Worm (Caenorhabditis elegans) whole organism, young adult: Measurements from ENCODE around the gene pid-5.
A peak's percentile ranks its signal among the peaks of the same experiment; 100 is the strongest.

Experiments
- Y67H2A.10 ChIP-seq: fragments of 200-800 bp; sonication (Bioruptor generic); conservative IDR thresholded peaks from 2 replicates; pipeline ENCODE4 v1.3.6; 2022; ENCODE audit warnings: missing genetic modification reagents, missing genetic modification characterization, missing compliant biosample characterization
- ama-1 ChIP-seq, 3 experiments: fragments of 150-350 bp in 1 of 3; sonication (generic microtip) in 2 of 3; optimal IDR thresholded peaks; 2 replicates each; lab custom pipeline; 2014 to 2018; ENCODE audit warnings: missing biosample characterization in 2 of 3, missing genetic modification characterization in 2 of 3, missing genetic modification reagents in 2 of 3
- ceh-79 ChIP-seq: sonication (generic microtip); optimal IDR thresholded peaks from 2 replicates; lab custom pipeline; 2017; ENCODE audit warnings: mild to moderate bottlenecking, missing genetic modification characterization, missing compliant biosample characterization
- dpl-1 ChIP-seq: fragments of 150-350 bp; optimal IDR thresholded peaks from 2 replicates; lab custom pipeline; 2014; ENCODE audit warnings: missing biosample characterization, missing genetic modification reagents, missing genetic modification characterization
- gei-17 ChIP-seq: fragments of 200-800 bp; sonication (Bioruptor generic); optimal IDR thresholded peaks from 2 replicates; lab custom pipeline; 2018; ENCODE audit warnings: mild to moderate bottlenecking, missing genetic modification characterization, missing compliant biosample characterization
- repo-1 ChIP-seq: sonication (generic microtip); optimal IDR thresholded peaks from 2 replicates; lab custom pipeline; 2017; ENCODE audit warnings: mild to moderate bottlenecking, missing genetic modification characterization, missing compliant biosample characterization
- ztf-25 ChIP-seq: fragments of 200-800 bp; sonication (Bioruptor generic); IDR thresholded peaks from 2 replicates; pipeline ENCODE4 v1.3.6; 2022; ENCODE audit warnings: missing genetic modification reagents, missing genetic modification characterization, missing compliant biosample characterization

ce11 chrV:4194587-4195211, 19.0 kb downstream of the pid-5 start, which contains the start of gene Y45G5AM.9:
- no peak for TF ChIP-seq ceh-79 (tag; lab: Kevin White, UChicago)
- TF ChIP-seq repo-1, result no peak
- TF ChIP-seq gei-17, result no peak
- no peak for TF ChIP-seq ama-1 (optimal IDR thresholded peaks at IDR 0.05; lab: Kevin White, UChicago)
- TF ChIP-seq ama-1 (GFP tag; optimal IDR thresholded peaks at IDR 0.05; lab: Kevin White, UChicago), result no peak
- TF ChIP-seq ztf-25 (GFP tag; lab: Robert Waterston, UW), result no peak
- no peak for TF ChIP-seq Y67H2A.10 (GFP tag; lab: Robert Waterston, UW)
- peak; percentile 12 for TF ChIP-seq dpl-1
